Worm (Caenorhabditis elegans): ENCODE data around the gene srh-237.

The srh-237 gene

ce11 chrV:17089931-17090429, at the start of gene srh-237:
TSS of gene srh-237 (plus strand) at chrV:17090379.
- TF ChIP-seq unc-39 (tag; optimal IDR thresholded peaks at IDR 0.05) (no peak), snpc-4 (tag; optimal IDR thresholded peaks at IDR 0.05) (no peak)

- no peak for TF ChIP-seq tbx-8 (GFP tag; optimal IDR thresholded peaks at IDR 0.05)
- no peak for TF ChIP-seq ceh-83 (GFP tag; optimal IDR thresholded peaks at IDR 0.05)
- TF ChIP-seq nhr-2 (tag; optimal IDR thresholded peaks at IDR 0.05): no peak
- no peak for TF ChIP-seq cnd-1 (tag; optimal IDR thresholded peaks at IDR 0.05)
- TF ChIP-seq nhr-76 (tag; optimal IDR thresholded peaks at IDR 0.05): no peak
- no peak for TF ChIP-seq hlh-1 (tag; optimal IDR thresholded peaks at IDR 0.05)
- TF ChIP-seq pha-4 (tag; optimal IDR thresholded peaks at IDR 0.05): no peak
- TF ChIP-seq ceh-39 (tag; optimal IDR thresholded peaks at IDR 0.05): no peak
- no peak for TF ChIP-seq lsy-2 (tag; optimal IDR thresholded peaks at IDR 0.05)
- no peak for TF ChIP-seq elt-1 (tag; optimal IDR thresholded peaks at IDR 0.05; ENCODE audit: borderline replicate concordance, insufficient read depth)
- no peak for TF ChIP-seq mls-2 (tag; optimal IDR thresholded peaks at IDR 0.05)
- TF ChIP-seq ceh-43 (GFP tag; optimal IDR thresholded peaks at IDR 0.05): no peak
- TF ChIP-seq flh-1 (GFP tag; optimal IDR thresholded peaks at IDR 0.05): no peak
- no peak for TF ChIP-seq lin-32 (GFP tag; optimal IDR thresholded peaks at IDR 0.05)
- TF ChIP-seq unc-62 (GFP tag; optimal IDR thresholded peaks at IDR 0.05): no peak
- TF ChIP-seq mab-5 (tag; optimal IDR thresholded peaks at IDR 0.05): no peak
- no peak for TF ChIP-seq lin-13 (tag; optimal IDR thresholded peaks at IDR 0.05)
- no peak for TF ChIP-seq unc-39 (tag; optimal IDR thresholded peaks at IDR 0.05)
- no peak for TF ChIP-seq drap-1 (GFP tag; optimal IDR thresholded peaks at IDR 0.05)
Measured at ce11 chrV:17042263-17042662, 47.9 kb upstream of the srh-237 start, which contains the start of gene hpo-33. TSS of gene hpo-33 (plus strand) at chrV:17042563.

- TF ChIP-seq blmp-1 (tag; optimal IDR thresholded peaks at IDR 0.05) (no peak), ztf-11 (tag; optimal IDR thresholded peaks at IDR 0.05) (no peak), nhr-2 (tag; optimal IDR thresholded peaks at IDR 0.05) (no peak), nhr-28 (tag; optimal IDR thresholded peaks at IDR 0.05) (no peak), ceh-43 (GFP tag; optimal IDR thresholded peaks at IDR 0.05) (no peak)
Measured at ce11 chrV:17044500-17044899, 45.7 kb upstream of the srh-237 start, which contains the start of gene F28B1.2. TSS of gene F28B1.2 (plus strand) at chrV:17044800.

- TF ChIP-seq blmp-1 (tag; optimal IDR thresholded peaks at IDR 0.05) (no peak), lin-32 (GFP tag; optimal IDR thresholded peaks at IDR 0.05) (no peak), nhr-76 (tag; optimal IDR thresholded peaks at IDR 0.05) (no peak), mab-5 (tag; optimal IDR thresholded peaks at IDR 0.05) (no peak), mep-1 (tag; optimal IDR thresholded peaks at IDR 0.05) (no peak), M03D4.4 (tag; optimal IDR thresholded peaks at IDR 0.05) (no peak), tbx-8 (GFP tag; optimal IDR thresholded peaks at IDR 0.05) (no peak), zip-8 (tag; optimal IDR thresholded peaks at IDR 0.05) (no peak), bed-3 (GFP tag; optimal IDR thresholded peaks at IDR 0.05) (no peak), unc-62 (GFP tag; optimal IDR thresholded peaks at IDR 0.05) (no peak)
Measured at ce11 chrV:17059987-17060386, 30.2 kb upstream of the srh-237 start, which contains the start of gene sri-66. TSS of gene sri-66 (plus strand) at chrV:17060287.

- TF ChIP-seq unc-62 (GFP tag; optimal IDR thresholded peaks at IDR 0.05) (no peak), ceh-83 (GFP tag; optimal IDR thresholded peaks at IDR 0.05) (no peak), mls-2 (tag; optimal IDR thresholded peaks at IDR 0.05) (no peak), ztf-11 (tag; optimal IDR thresholded peaks at IDR 0.05) (no peak), nhr-237 (tag; optimal IDR thresholded peaks at IDR 0.05) (no peak), unc-120 (tag; optimal IDR thresholded peaks at IDR 0.05; ENCODE audit: poor library complexity, severe bottlenecking) (no peak), ces-1 (GFP tag; optimal IDR thresholded peaks at IDR 0.05) (no peak)
Measured at ce11 chrV:17061585-17061984, 28.6 kb upstream of the srh-237 start, which contains the start of gene F28B1.9. TSS of gene F28B1.9 (plus strand) at chrV:17061885.

ce11 chrV:17064676-17065075, 25.5 kb upstream of the srh-237 start, which contains the start of gene srh-255:
TSS of gene srh-255 (plus strand) at chrV:17064976.
- TF ChIP-seq unc-120 (tag; optimal IDR thresholded peaks at IDR 0.05; ENCODE audit: poor library complexity, severe bottlenecking): no peak
- no peak for TF ChIP-seq cnd-1 (tag; optimal IDR thresholded peaks at IDR 0.05)

Data from whole organism, mixed stage, embryonic.